Worm (Caenorhabditis elegans): ENCODE measurements around the gene csp-2.

DNA sequence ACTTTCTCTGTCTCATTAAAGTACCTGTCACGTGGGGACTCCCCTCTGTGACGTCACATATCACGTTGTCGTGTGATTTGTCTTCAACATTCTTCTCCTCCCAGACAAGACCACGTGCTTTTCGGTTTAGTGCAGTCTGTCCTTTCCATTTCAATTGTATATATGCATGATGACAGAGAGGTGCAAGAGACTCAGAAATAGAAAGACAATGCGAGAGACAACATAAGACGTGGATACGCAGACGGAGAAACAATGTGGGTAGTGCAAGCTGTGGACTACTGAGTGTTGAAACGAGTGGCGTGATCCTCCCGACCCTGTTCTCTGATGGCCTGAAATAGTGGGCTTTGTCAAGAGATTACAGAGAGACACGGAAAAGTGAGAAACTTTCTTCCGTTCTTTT is 29.2 kb downstream of the csp-2 start:
- peak; percentile 45 for TF ChIP-seq ceh-82 (tag; optimal IDR thresholded peaks at IDR 0.05)
- TF ChIP-seq F13H6.1 (tag; optimal IDR thresholded peaks at IDR 0.05), result peak; percentile 97
- peak; percentile 98 for TF ChIP-seq sem-4 (tag; optimal IDR thresholded peaks at IDR 0.05)
- peak; percentile 62 for TF ChIP-seq lin-11 (tag; optimal IDR thresholded peaks at IDR 0.05)
- peak; percentile 28 for TF ChIP-seq elt-1 (tag; optimal IDR thresholded peaks at IDR 0.05)
- TF ChIP-seq nhr-21 (tag; optimal IDR thresholded peaks at IDR 0.05), result peak; percentile 98
- no peak for TF ChIP-seq nhr-237 (tag; optimal IDR thresholded peaks at IDR 0.05)
- peak; percentile 77 for TF ChIP-seq ceh-16 (tag; optimal IDR thresholded peaks at IDR 0.05)
- peak; percentile 70 for TF ChIP-seq lin-13 (GFP tag; optimal IDR thresholded peaks at IDR 0.05)
- peak; percentile 95 for TF ChIP-seq nhr-6 (tag; optimal IDR thresholded peaks at IDR 0.05)
- no peak for TF ChIP-seq ztf-11 (tag; optimal IDR thresholded peaks at IDR 0.05)
- TF ChIP-seq nhr-11 (tag; optimal IDR thresholded peaks at IDR 0.05), result no peak
- TF ChIP-seq unc-62 (GFP tag; optimal IDR thresholded peaks at IDR 0.05), result peak; percentile 88
